Worm (Caenorhabditis elegans) whole organism, late embryonic: ENCODE data around the gene pqn-54.

Experiments used
- K09A11.1 ChIP-seq: sonication (generic microtip); optimal IDR thresholded peaks from 2 replicates; lab custom pipeline; 2017; ENCODE audit warnings: antibody characterized with exemption, mild to moderate bottlenecking, missing genetic modification characterization, missing compliant biosample characterization; ENCODE audit not compliant: insufficient read depth
- T23F11.4 ChIP-seq: fragments of 200-800 bp; sonication (Bioruptor generic); optimal IDR thresholded peaks from 2 replicates; lab custom pipeline; 2018; ENCODE audit warnings: mild to moderate bottlenecking, missing genetic modification characterization, missing compliant biosample characterization
- ceh-22 ChIP-seq: sonication (generic microtip); optimal IDR thresholded peaks from 2 replicates; lab custom pipeline; 2017; ENCODE audit warnings: missing biosample characterization, missing genetic modification characterization
- ceh-34 ChIP-seq: sonication (generic microtip); optimal IDR thresholded peaks from 2 replicates; lab custom pipeline; 2016; ENCODE audit warnings: mild to moderate bottlenecking, missing genetic modification characterization, missing compliant biosample characterization
- ceh-9 ChIP-seq: sonication (generic microtip); optimal IDR thresholded peaks from 2 replicates; lab custom pipeline; 2016; ENCODE audit warnings: mild to moderate bottlenecking, missing genetic modification characterization, inconsistent platforms, missing compliant biosample characterization
- che-1 ChIP-seq: sonication (generic microtip); optimal IDR thresholded peaks from 2 replicates; lab custom pipeline; 2016; ENCODE audit warnings: mild to moderate bottlenecking, missing genetic modification characterization, missing compliant biosample characterization
- dmd-4 ChIP-seq: sonication (generic microtip); optimal IDR thresholded peaks from 2 replicates; lab custom pipeline; 2016; ENCODE audit warnings: borderline replicate concordance, missing genetic modification characterization, missing compliant biosample characterization
- hlh-13 ChIP-seq: fragments of 200-800 bp; sonication (Bioruptor generic); optimal IDR thresholded peaks from 2 replicates; lab custom pipeline; 2018; ENCODE audit warnings: mild to moderate bottlenecking, missing genetic modification characterization, missing compliant biosample characterization
- nfya-1 ChIP-seq: sonication (generic microtip); optimal IDR thresholded peaks from 2 replicates; lab custom pipeline; 2017; ENCODE audit warnings: missing genetic modification characterization, mild to moderate bottlenecking, missing compliant biosample characterization, antibody characterized with exemption, moderate library complexity
- npax-4 ChIP-seq: sonication (generic microtip); optimal IDR thresholded peaks from 2 replicates; lab custom pipeline; 2016; ENCODE audit warnings: missing genetic modification characterization, missing compliant biosample characterization
- rnt-1 ChIP-seq: sonication (generic microtip); optimal IDR thresholded peaks from 2 replicates; lab custom pipeline; 2016; ENCODE audit warnings: missing genetic modification characterization, missing compliant biosample characterization
- unc-55 ChIP-seq: sonication (generic microtip); optimal IDR thresholded peaks from 2 replicates; lab custom pipeline; 2017; ENCODE audit warnings: missing biosample characterization, missing genetic modification reagents, missing genetic modification characterization

- no peak for TF ChIP-seq hlh-13
- no peak for TF ChIP-seq T23F11.4
- no peak for TF ChIP-seq ceh-34 (tag; lab: Kevin White, UChicago)
- TF ChIP-seq K09A11.1 (tag; lab: Kevin White, UChicago), result no peak
- no peak for TF ChIP-seq unc-55 (GFP tag; lab: Kevin White, UChicago)
- TF ChIP-seq ceh-9 (tag; lab: Kevin White, UChicago), result no peak
- no peak for TF ChIP-seq npax-4
- no peak for TF ChIP-seq ceh-22 (tag; lab: Kevin White, UChicago)
- TF ChIP-seq nfya-1 (tag; lab: Kevin White, UChicago), result no peak
- no peak for TF ChIP-seq rnt-1 (tag; lab: Kevin White, UChicago)
- TF ChIP-seq che-1 (tag; lab: Kevin White, UChicago), result no peak
- no peak for TF ChIP-seq dmd-4 (tag; lab: Kevin White, UChicago)
Measured at ce11 chrV:1486031-1486430, 21.2 kb downstream of the pqn-54 start.
